Worm (Caenorhabditis elegans) whole organism, L1 larva: Measurements from ENCODE around the gene fbxb-75.

ENCODE experiments used
- aly-2 ChIP-seq: fragments of 150-350 bp; optimal IDR thresholded peaks from 2 replicates; lab custom pipeline; 2014; ENCODE audit warnings: missing biosample characterization, missing genetic modification characterization
- dpl-1 ChIP-seq, 3 experiments: fragments of 150-350 bp in 2 of 3; sonication (generic microtip) in 1 of 3; optimal IDR thresholded peaks; 2 replicates each; lab custom pipeline; 2014 to 2017; ENCODE audit warnings: missing biosample characterization in 3 of 3, missing genetic modification characterization in 3 of 3, missing genetic modification reagents in 3 of 3
- egl-13 ChIP-seq: sonication (generic microtip); optimal IDR thresholded peaks from 2 replicates; lab custom pipeline; 2016; ENCODE audit warnings: missing genotype, missing genetic modification reagents, missing genetic modification characterization, missing compliant biosample characterization
- fkh-10 ChIP-seq: sonication (generic microtip); optimal IDR thresholded peaks from 2 replicates; lab custom pipeline; 2017; ENCODE audit warnings: missing biosample characterization, missing genetic modification reagents, missing genetic modification characterization
- lsy-2 ChIP-seq, 2 experiments: fragments of 150-350 bp; optimal IDR thresholded peaks; 2 replicates each; lab custom pipeline; 2014; ENCODE audit warnings: missing biosample characterization in 2 of 2, missing genetic modification characterization in 2 of 2
- nhr-76 ChIP-seq: sonication (generic microtip); optimal IDR thresholded peaks from 2 replicates; lab custom pipeline; 2017; ENCODE audit warnings: missing biosample characterization, missing genetic modification characterization

DNA sequence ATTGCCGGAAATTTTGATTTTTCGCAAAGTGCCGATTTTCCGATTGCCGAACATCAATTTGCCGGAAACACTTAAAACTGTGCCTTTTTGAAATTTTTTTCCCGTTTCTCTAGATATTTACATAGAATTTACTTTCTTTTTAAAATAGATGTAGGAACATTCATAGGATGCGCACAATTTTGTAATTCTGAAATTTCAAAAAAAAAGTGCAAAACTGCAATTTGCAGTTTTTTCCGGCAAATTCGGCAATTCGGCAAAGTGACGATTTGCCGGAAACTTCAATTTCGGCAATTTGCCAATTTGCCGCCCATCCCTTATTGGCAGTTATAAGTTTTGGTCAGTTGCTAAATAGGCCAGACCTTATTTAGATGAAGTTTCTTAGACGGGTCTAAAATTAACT lies 15.7 kb upstream of the fbxb-75 start:
- TF ChIP-seq fkh-10 (no peak), aly-2 (no peak), egl-13 (tag; lab: Kevin White, UChicago) (no peak), lsy-2 (tag; optimal IDR thresholded peaks at IDR 0.05; lab: Kevin White, UChicago) (no peak), nhr-76 (no peak), dpl-1 (GFP tag; optimal IDR thresholded peaks at IDR 0.05; lab: Kevin White, UChicago) (no peak)
